Fruit fly (Drosophila melanogaster) whole organism, embryonic: ENCODE data around the gene CG16965.
A peak's percentile ranks its signal among the peaks of the same experiment; 100 is the strongest.

Experiments used
- CG12236 ChIP-seq: fragments of 200-800 bp; sonication (Bioruptor generic); optimal IDR thresholded peaks from 2 replicates; lab custom pipeline; 2016; ENCODE audit warnings: missing biosample characterization, missing genetic modification characterization
- YL-1 ChIP-seq: fragments of 200-800 bp; sonication (Bioruptor generic); optimal IDR thresholded peaks from 3 replicates; lab custom pipeline; 2017; ENCODE audit warnings: missing biosample characterization, mild to moderate bottlenecking, missing genetic modification characterization

DNA sequence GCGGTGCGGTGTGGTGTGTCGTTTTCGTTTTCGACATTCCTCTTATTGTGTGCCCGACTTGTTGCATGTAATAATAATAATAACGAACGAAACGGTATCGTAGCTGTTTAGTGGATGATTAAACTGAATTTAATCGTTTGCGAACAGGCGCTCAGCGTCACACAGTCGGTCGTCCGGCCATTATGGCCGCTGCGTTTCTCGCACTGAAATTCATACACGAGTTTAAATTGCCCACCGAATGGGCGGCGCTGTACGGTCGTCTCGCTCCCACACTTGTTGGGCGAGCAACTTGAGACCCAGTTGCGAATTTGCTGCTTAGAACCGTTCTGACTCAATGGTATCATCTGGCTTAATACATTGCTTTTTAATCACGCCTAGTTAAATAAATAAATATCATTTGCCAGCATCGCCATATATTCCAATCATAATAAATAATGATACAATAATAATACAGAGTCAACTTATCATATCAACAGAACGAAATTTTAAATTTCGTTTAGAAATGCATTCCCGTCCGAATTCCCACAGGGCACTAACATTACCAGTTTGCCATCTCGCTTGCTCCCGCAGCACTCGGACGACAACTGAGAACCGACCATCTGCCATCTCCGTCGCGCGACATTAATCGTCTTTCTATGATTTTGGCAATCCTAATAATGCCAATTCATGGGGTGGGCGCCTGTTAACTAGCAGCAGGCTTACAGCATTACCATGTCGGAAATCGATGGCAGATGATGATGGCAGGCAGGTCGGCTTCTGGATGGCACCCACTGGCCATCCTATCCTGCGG is 29.7 kb downstream of the CG16965 start:
- TF ChIP-seq CG12236 (GFP tag; lab: Kevin White, UChicago) (peak; percentile 58), YL-1 (GFP tag; lab: Kevin White, UChicago) (peak; percentile 77)
